Fruit fly (Drosophila melanogaster): ENCODE results near the gene GstZ2.

GstZ2 gene

DNA sequence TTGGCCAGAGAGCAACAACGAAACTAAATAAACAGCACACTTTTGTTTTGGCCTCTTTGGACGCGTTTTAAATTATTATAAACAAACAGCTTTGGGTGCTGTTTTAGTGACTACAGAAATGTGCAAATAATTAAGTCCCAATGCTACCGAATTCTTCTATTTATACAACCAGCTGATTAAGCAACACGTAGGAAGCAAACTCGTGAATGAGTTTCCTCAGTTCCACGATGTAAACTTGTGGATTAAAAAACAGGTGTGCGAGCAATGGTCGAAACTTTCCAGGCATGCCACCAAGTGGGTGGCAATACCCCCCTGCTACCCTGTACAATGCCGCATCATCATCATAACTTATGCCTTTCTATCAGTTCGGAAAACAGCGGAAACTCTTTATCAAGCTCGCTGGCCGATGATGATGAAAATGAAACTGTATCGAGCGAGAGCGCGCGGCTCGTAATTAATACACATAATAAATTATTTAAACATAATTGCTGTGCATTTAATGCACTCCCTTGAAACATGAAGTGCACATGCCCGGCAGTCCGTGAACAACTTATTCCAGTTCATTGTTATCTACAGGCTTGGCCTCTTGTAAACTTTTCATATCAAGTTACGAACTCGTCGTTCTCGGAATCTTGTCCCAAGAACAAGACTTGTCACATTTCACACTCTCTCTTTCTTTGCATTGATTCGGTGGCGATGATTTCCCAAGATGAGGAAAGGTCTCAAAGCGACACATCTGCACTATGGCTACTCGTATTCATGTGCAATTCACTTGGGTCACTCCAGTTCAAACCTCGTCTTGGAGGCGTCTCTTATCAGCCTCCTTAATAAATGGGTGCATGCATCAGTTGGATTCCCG, 40.0 kb upstream of the GstZ2 start (continued):
- 0 out of 2 replicates have a peak, but pooled peaks have one; percentile 6 for TF ChIP-seq crol (GFP tag; IDR thresholded peaks at IDR 0.05)

DNA sequence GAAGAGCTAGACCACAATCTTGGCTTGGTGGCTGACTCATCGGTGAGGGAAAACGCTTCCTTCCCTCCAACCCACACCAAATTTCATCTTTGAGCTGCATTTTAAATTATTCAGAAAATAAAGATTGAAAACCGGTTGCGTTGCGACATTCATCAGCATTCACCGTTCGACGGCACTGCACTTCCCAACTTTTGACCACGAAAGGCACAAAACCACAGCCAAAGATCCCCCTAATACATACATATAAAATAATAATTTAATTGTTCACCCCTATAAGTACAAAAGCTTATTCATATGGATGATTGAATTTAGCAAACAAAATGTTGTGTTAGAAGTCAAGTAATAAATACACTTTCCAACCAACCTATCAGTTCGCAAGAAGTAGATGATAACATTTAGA, 38.8 kb upstream of the GstZ2 start:
- TF ChIP-seq Fer1 (GFP tag; optimal IDR thresholded peaks at IDR 0.05) (no peak), Dfd (GFP tag; optimal IDR thresholded peaks at IDR 0.05) (no peak), danr (GFP tag; IDR thresholded peaks at IDR 0.05) (no peak), CG6683 (GFP tag; optimal IDR thresholded peaks at IDR 0.05) (no peak), HHEX (GFP tag; optimal IDR thresholded peaks at IDR 0.05) (no peak), Ravus (GFP tag; IDR thresholded peaks at IDR 0.05) (no peak), CG9215 (GFP tag; IDR thresholded peaks at IDR 0.05) (no peak), CG14014 (GFP tag; IDR thresholded peaks at IDR 0.05) (no peak), gcm (GFP tag; optimal IDR thresholded peaks at IDR 0.05) (no peak), CG10543 (GFP tag; optimal IDR thresholded peaks at IDR 0.05) (no peak), aop (GFP tag; IDR thresholded peaks at IDR 0.05) (no peak)

DNA sequence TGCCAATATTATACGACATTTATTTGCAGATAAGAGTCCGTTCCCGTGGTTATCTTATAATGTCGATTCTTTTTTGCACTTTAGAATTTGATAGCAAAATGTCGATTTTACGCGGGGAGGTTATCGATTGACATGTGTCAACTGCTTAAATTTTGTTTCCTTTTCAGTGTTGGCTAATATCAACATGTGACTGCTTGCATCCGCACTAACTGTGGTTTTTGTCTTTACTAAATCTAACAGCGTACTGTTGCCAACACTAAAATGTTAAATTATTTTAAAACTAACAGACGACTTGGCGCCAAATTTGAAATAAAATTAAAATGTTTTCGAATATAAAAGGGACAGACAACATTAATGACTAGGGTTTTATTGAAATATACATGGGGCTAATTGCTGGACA, 36.3 kb upstream of the GstZ2 start:
- TF ChIP-seq CG6791 (GFP tag; IDR thresholded peaks at IDR 0.05; ENCODE audit: partially characterized antibody) (peak; percentile 77), CG2120 (GFP tag; optimal IDR thresholded peaks at IDR 0.05) (peak; percentile 94), Mrtf (GFP tag; IDR thresholded peaks at IDR 0.05) (0 out of 3 replicates have a peak, but pooled peaks have one; percentile 31), btn (GFP tag; optimal IDR thresholded peaks at IDR 0.05) (no peak), nmo (GFP tag; optimal IDR thresholded peaks at IDR 0.05) (peak; percentile 78), CG14965 (GFP tag; optimal IDR thresholded peaks at IDR 0.05; ENCODE audit: borderline replicate concordance) (no peak), CG10979 (tag; optimal IDR thresholded peaks at IDR 0.05) (peak; percentile 12), CTCF (GFP tag; optimal IDR thresholded peaks at IDR 0.05) (peak; percentile 53), Camta (GFP tag; optimal IDR thresholded peaks at IDR 0.05) (peak; percentile 77), CG11504 (tag; optimal IDR thresholded peaks at IDR 0.05) (peak; percentile 62), NK7.1 (GFP tag; optimal IDR thresholded peaks at IDR 0.05) (peak; percentile 62), so (GFP tag; IDR thresholded peaks at IDR 0.05) (no peak; the same call in 2 of the 3 replicates), aop (GFP tag; IDR thresholded peaks at IDR 0.05) (no peak), Fer1 (GFP tag; optimal IDR thresholded peaks at IDR 0.05) (peak; percentile 75), Hand (GFP tag; optimal IDR thresholded peaks at IDR 0.05) (no peak), CG11247 (GFP tag; IDR thresholded peaks at IDR 0.05) (peak; percentile 73), CG15479 (GFP tag; optimal IDR thresholded peaks at IDR 0.05) (no peak), CG6689 (GFP tag; IDR thresholded peaks at IDR 0.05) (no peak), tgo (GFP tag; IDR thresholded peaks at IDR 0.05) (0 out of 3 replicates have a peak, but pooled peaks have one; percentile 23), Fer2 (tag; optimal IDR thresholded peaks at IDR 0.05) (peak; percentile 75), hkb (optimal IDR thresholded peaks at IDR 0.05) (no peak), hkb (GFP tag; IDR thresholded peaks at IDR 0.05) (no peak), wdn (GFP tag; IDR thresholded peaks at IDR 0.05) (peak; percentile 46; the same call in 1 of the 2 replicates), CG4404 (GFP tag; IDR thresholded peaks at IDR 0.05) (peak; percentile 26; the same call in 1 of the 2 replicates), CG6765 (GFP tag; optimal IDR thresholded peaks at IDR 0.05) (peak; percentile 40), nau (GFP tag; optimal IDR thresholded peaks at IDR 0.05) (no peak), D (optimal IDR thresholded peaks at IDR 0.05) (no peak), D (GFP tag; optimal IDR thresholded peaks at IDR 0.05) (no peak), mirr (GFP tag; optimal IDR thresholded peaks at IDR 0.05) (peak; percentile 88), dmrt11E (tag; optimal IDR thresholded peaks at IDR 0.05) (peak; percentile 46), phol (tag; optimal IDR thresholded peaks at IDR 0.05) (peak; percentile 81), jing (GFP tag; optimal IDR thresholded peaks at IDR 0.05) (peak; percentile 44), CG11695 (GFP tag; IDR thresholded peaks at IDR 0.05) (no peak), dimm (GFP tag; IDR thresholded peaks at IDR 0.05) (no peak), Scr (GFP tag; IDR thresholded peaks at IDR 0.05; ENCODE audit: partially characterized antibody) (peak; percentile 48; the same call in 1 of the 2 replicates), CG33213 (GFP tag; optimal IDR thresholded peaks at IDR 0.05) (peak; percentile 90), ap (GFP tag; IDR thresholded peaks at IDR 0.05) (no peak)
